Worm (Caenorhabditis elegans) whole organism, mixed stage, embryonic: Measurements from ENCODE around the gene F44E5.4.

Experiments used
- blmp-1 ChIP-seq: fragments of 150-350 bp; optimal IDR thresholded peaks from 2 replicates; lab custom pipeline; 2014; ENCODE audit warnings: missing biosample characterization, missing genetic modification characterization
- ces-1 ChIP-seq: fragments of 150-350 bp; optimal IDR thresholded peaks from 2 replicates; lab custom pipeline; 2014; ENCODE audit warnings: missing biosample characterization, missing genetic modification reagents, missing genetic modification characterization
- cnd-1 ChIP-seq: fragments of 200-800 bp; sonication (Bioruptor generic); optimal IDR thresholded peaks from 2 replicates; lab custom pipeline; 2018; ENCODE audit warnings: mild to moderate bottlenecking, missing genetic modification characterization, missing compliant biosample characterization
- elt-3 ChIP-seq: fragments of 150-350 bp; optimal IDR thresholded peaks from 2 replicates; lab custom pipeline; 2014; ENCODE audit warnings: missing biosample characterization, missing genetic modification characterization
- lin-13 ChIP-seq: fragments of 150-350 bp; optimal IDR thresholded peaks from 2 replicates; lab custom pipeline; 2014; ENCODE audit warnings: missing biosample characterization, missing genetic modification characterization
- lsy-2 ChIP-seq: fragments of 150-350 bp; optimal IDR thresholded peaks from 2 replicates; lab custom pipeline; 2014; ENCODE audit warnings: missing biosample characterization, missing genetic modification characterization
- mep-1 ChIP-seq: fragments of 150-350 bp; optimal IDR thresholded peaks from 2 replicates; lab custom pipeline; 2017; ENCODE audit warnings: missing biosample characterization, missing genetic modification reagents, missing genetic modification characterization, inconsistent platforms
- nhr-2 ChIP-seq: fragments of 150-350 bp; optimal IDR thresholded peaks from 2 replicates; lab custom pipeline; 2014; ENCODE audit warnings: missing biosample characterization, missing genetic modification characterization
- nhr-237 ChIP-seq: fragments of 150-350 bp; optimal IDR thresholded peaks from 2 replicates; lab custom pipeline; 2014; ENCODE audit warnings: missing biosample characterization, missing genetic modification characterization
- snpc-4 ChIP-seq: fragments of 150-350 bp; optimal IDR thresholded peaks from 2 replicates; lab custom pipeline; 2014; ENCODE audit warnings: missing biosample characterization, missing genetic modification characterization
- unc-120 ChIP-seq: sonication (generic microtip); optimal IDR thresholded peaks from 2 replicates; lab custom pipeline; 2017; ENCODE audit warnings: missing genetic modification characterization, missing compliant biosample characterization; ENCODE audit not compliant: poor library complexity, severe bottlenecking
- unc-62 ChIP-seq: fragments of 150-350 bp; optimal IDR thresholded peaks from 2 replicates; lab custom pipeline; 2014; ENCODE audit warnings: missing biosample characterization, missing genetic modification reagents, missing genetic modification characterization
- ztf-11 ChIP-seq: fragments of 150-350 bp; optimal IDR thresholded peaks from 2 replicates; lab custom pipeline; 2014; ENCODE audit warnings: missing biosample characterization, missing genetic modification characterization

DNA sequence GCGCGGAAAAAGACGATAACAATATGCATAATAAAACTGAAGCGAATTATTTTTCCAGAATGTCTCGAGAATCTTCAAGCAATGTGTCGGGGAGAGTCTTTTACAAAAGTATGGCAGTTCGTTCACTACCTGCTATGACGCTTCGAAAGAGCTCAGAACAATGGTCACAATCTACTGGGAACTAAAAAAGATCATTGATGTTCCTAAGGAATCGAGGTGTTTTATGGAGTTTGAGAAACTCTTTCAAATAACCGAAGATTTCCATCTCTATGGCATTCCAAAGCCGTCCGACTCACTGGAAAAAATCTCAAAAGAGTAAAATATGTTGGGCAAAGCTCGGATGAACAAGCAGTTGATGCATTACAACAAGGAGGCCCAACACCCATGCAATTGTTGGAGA is 13.3 kb upstream of the F44E5.4 start, which contains the start of gene F44E5.15:
- no peak for TF ChIP-seq nhr-2 (tag; lab: Kevin White, UChicago)
- no peak for TF ChIP-seq nhr-237 (tag; lab: Kevin White, UChicago)
- TF ChIP-seq cnd-1 (tag; lab: Kevin White, UChicago): no peak
- TF ChIP-seq mep-1: no peak
- TF ChIP-seq snpc-4: no peak
- no peak for TF ChIP-seq ztf-11 (tag; lab: Kevin White, UChicago)
- no peak for TF ChIP-seq lin-13 (tag; lab: Kevin White, UChicago)
- TF ChIP-seq blmp-1: no peak
- no peak for TF ChIP-seq lsy-2
- no peak for TF ChIP-seq elt-3
- no peak for TF ChIP-seq ces-1
- no peak for TF ChIP-seq unc-62
- no peak for TF ChIP-seq unc-120
